Fruit fly (Drosophila melanogaster) whole organism, larva: Measurements from ENCODE around the gene CG2256.

Source experiments
- noc ChIP-seq: fragments of 200-800 bp; sonication (Bioruptor generic); optimal IDR thresholded peaks from 3 replicates; lab custom pipeline; 2019; ENCODE audit warnings: missing biosample characterization, mild to moderate bottlenecking, missing genetic modification characterization, moderate library complexity

Gene CG2256

DNA sequence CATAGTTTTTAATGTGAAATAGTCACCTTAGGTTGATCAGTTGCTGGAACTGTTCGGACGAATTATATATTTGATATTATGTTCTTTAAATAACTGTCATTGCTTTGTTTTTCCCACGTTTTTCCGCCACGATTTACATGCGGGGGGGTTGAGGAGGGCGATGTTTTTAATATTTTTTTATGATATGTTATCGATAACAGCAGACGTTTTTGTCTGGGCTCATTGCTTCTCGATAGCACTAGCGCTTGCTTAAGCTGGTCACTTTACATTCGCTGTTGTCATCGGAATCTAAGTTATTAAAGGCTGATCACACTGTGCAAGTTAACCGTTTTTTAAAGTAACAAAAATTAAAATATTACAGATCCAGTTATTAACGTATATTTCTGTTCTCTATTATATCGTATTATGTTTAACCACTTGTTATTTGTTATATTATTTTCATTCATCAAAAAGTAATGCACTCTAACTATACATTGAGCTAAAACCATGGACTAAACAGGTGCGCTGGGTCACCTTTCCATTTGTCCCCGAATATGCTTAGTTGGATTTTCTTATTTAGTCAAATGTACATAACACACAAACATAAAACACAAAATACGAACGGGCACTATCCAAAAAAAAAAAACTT lies 11.6 kb downstream of the CG2256 start, which contains the start of the genes Upf2 and CG1571:
Upf2 (minus strand) TSS at position 167 of the 628 bp plus-strand sequence.
CG1571 (plus strand) TSS at position 578 of the 628 bp plus-strand sequence.
- no peak for TF ChIP-seq noc (tag; lab: Kevin White, UChicago)

DNA sequence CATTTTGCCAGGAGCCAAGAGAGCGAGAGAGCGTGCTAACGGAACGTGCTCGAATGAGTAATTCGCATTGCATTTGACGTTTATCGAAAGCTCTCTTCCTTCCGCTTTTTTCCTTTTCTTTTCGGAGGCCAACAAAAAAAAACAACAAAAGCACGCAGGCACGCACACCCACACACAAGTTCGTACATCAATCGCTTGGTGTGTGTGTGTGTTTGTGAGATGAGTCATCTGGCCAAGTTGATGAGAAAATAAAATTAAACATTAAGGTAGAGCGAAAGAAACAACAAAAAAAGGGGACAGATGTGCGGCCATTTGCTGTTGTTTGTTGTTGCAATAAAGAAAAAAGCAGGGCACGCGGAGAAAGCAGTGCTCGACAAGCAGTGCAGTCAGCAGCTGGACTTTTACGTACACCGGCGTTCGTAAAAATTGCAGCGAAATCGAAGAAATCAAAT lies 23.8 kb downstream of the CG2256 start:
- no peak for TF ChIP-seq noc (tag; lab: Kevin White, UChicago)

- no peak for TF ChIP-seq noc (tag; lab: Kevin White, UChicago)
Observed at dm6 chrX:8062180-8062480, 24.9 kb downstream of the CG2256 start.

- peak; percentile 40 for TF ChIP-seq noc (tag; lab: Kevin White, UChicago)
Observed at dm6 chrX:8061392-8062179, 25.4 kb downstream of the CG2256 start, which contains the start of gene mys. Gene mys, plus strand, starts transcription at chrX:8061645.

DNA sequence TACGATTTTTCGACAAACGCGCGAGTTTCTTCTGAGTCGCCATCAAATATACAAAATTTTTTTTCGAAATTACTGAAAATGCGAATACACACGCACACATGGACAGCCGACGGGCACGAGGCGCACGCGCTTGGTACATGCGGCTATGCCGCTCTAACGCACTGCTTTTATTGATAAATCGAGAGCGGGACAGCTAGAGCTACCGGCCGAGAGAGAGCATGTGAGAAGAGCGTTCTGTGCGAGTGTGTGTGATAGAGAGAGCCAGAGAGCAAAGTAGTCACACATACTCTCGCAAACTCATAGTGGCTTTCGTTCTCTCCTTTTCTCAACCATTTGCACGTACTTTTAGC lies 26.1 kb downstream of the CG2256 start:
- TF ChIP-seq noc (tag; lab: Kevin White, UChicago): peak; percentile 28

dm6 chrX:8060148-8060920 lies 26.7 kb downstream of the CG2256 start:
- no peak for TF ChIP-seq noc (tag; lab: Kevin White, UChicago)

dm6 chrX:8059629-8060028 lies 27.4 kb downstream of the CG2256 start:
- no peak for TF ChIP-seq noc (tag; lab: Kevin White, UChicago)

- TF ChIP-seq noc (tag; lab: Kevin White, UChicago): peak; percentile 2
Observed at dm6 chrX:8058446-8058900, 28.5 kb downstream of the CG2256 start.

- TF ChIP-seq noc (tag; lab: Kevin White, UChicago): no peak
Observed at dm6 chrX:8057837-8058445, 29.1 kb downstream of the CG2256 start.

DNA sequence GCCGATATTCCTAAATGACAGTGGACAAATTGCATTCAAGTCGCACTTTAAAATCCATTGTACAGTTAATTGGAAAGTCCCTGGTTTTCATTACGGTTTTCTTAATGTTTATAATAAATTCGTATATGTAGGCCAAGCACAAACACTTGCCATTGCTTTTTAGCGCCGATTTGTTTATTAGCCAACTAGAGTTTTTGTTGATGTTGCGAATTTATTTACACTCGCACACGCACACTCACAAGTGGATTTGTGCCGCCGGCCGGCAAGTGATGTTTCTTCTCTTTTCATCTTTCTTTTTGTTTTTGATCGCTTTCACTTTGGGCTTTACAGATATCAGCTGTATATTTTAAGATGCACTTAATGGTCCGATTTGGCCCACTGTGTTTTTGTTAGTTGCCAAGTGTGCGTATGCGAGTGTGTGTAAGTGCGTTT lies 29.7 kb downstream of the CG2256 start:
- TF ChIP-seq noc (tag; lab: Kevin White, UChicago): peak; percentile 61

- no peak for TF ChIP-seq noc (tag; lab: Kevin White, UChicago)
Observed at dm6 chrX:8056597-8057228, 30.3 kb downstream of the CG2256 start.

DNA sequence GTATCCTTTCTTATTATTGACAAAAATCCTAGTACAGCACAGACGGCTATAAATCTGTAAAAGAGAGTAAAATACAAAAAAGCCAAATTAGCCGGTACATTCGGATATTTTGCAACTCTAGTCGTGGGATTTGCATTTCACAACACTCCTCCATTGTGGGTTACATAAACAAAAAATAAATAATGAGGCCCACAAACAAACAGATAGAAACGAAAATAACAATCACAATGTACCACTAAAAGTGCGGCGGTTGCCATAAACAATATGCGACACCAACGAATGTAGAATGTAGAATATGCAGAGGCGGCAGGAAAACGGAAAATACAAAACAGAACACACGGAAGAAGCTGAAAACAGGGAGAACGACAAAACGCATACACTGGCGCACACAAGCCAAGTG lies 30.9 kb downstream of the CG2256 start:
- no peak for TF ChIP-seq noc (tag; lab: Kevin White, UChicago)

DNA sequence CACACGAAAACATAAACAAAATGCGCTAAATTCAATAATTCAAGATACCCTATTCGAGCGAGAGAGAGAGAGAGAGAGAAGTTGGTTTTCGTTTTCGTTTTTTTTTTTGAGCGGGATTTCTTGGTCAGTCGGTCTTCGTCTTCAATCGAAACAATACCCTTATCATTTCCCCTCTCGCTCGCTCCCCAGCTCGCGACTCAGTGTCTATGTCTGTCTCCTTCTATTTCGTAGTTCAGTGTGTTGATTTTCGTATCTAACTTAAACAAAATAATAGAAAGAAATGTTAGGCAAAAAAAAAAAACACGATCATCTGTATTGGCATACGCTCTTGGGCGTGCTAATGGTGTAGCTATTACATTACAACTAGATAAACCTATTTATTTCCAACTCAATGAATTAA lies 37.7 kb downstream of the CG2256 start:
- TF ChIP-seq noc (tag; lab: Kevin White, UChicago): no peak

DNA sequence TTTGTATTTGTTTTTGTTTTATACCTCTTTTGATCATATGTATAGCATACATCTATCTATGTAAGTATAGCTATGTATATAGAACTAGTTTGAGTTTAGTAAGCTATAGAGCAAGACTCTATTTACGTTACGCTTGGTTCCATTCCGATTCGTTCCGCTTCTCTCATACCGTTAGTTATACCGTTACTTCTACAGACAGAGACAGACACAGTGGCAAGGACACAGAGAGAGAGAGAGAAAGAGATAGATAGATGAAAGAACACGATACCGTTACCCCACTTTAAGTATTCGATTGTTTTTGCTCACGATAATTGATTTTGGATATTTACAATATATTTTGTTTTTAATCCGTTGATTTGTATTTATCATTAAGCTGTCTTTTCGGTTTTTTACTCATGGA lies 40.5 kb downstream of the CG2256 start:
- TF ChIP-seq noc (tag; lab: Kevin White, UChicago): no peak

DNA sequence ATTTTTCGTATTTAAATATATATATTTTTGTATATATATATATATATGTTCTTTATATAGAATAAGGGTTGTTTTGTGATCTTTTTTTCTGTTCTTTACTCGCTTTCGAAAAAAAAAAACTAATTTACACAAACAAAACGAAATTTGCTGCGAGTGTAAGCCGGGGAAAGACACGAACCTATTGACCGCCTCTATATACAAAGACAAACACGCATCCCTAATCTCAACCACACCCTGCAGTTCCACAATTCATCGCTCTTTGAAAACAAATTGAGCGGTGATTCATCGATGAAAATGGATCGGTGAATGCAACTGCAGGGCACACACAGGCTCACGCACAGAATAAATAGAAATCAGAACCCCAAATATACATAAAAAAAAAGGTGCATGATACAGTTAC lies 48.1 kb downstream of the CG2256 start:
- TF ChIP-seq noc (tag; lab: Kevin White, UChicago): no peak
